Worm (Caenorhabditis elegans) whole organism, L1 larva: Measurements from ENCODE around the gene T02G5.3.
A peak's percentile ranks its signal among the peaks of the same experiment; 100 is the strongest.

Experiments used
- C04F5.9 ChIP-seq: sonication (generic microtip); optimal IDR thresholded peaks from 2 replicates; lab custom pipeline; 2016; ENCODE audit warnings: missing genetic modification characterization, missing compliant biosample characterization
- C16A3.4 ChIP-seq: fragments of 150-350 bp; optimal IDR thresholded peaks from 2 replicates; lab custom pipeline; 2014; ENCODE audit warnings: missing biosample characterization, missing genetic modification characterization
- C34B4.2 ChIP-seq: sonication (generic microtip); optimal IDR thresholded peaks from 2 replicates; lab custom pipeline; 2017; ENCODE audit warnings: mild to moderate bottlenecking, missing genetic modification characterization, missing compliant biosample characterization
- F16B12.6 ChIP-seq: fragments of 150-350 bp; optimal IDR thresholded peaks from 2 replicates; lab custom pipeline; 2014; ENCODE audit warnings: missing biosample characterization, missing genetic modification characterization
- Y116A8C.19 ChIP-seq: sonication (generic microtip); optimal IDR thresholded peaks from 2 replicates; lab custom pipeline; 2016; ENCODE audit warnings: missing compliant biosample characterization, missing genetic modification characterization, borderline replicate concordance
- aha-1 ChIP-seq: fragments of 150-350 bp; optimal IDR thresholded peaks from 2 replicates; lab custom pipeline; 2014; ENCODE audit warnings: missing biosample characterization, missing genetic modification characterization
- aly-2 ChIP-seq: fragments of 150-350 bp; optimal IDR thresholded peaks from 2 replicates; lab custom pipeline; 2014; ENCODE audit warnings: missing biosample characterization, missing genetic modification characterization
- ceh-63 ChIP-seq: fragments of 200-800 bp; sonication (Bioruptor generic); optimal IDR thresholded peaks from 2 replicates; lab custom pipeline; 2018; ENCODE audit warnings: mild to moderate bottlenecking, missing genetic modification characterization, missing compliant biosample characterization
- ceh-8 ChIP-seq: fragments of 200-800 bp; sonication (Bioruptor generic); optimal IDR thresholded peaks from 2 replicates; lab custom pipeline; 2018; ENCODE audit warnings: mild to moderate bottlenecking, missing genetic modification characterization, moderate library complexity, missing compliant biosample characterization
- ces-1 ChIP-seq: fragments of 150-350 bp; optimal IDR thresholded peaks from 2 replicates; lab custom pipeline; 2014; ENCODE audit warnings: missing biosample characterization, missing genetic modification reagents, missing genetic modification characterization
- dsc-1 ChIP-seq: sonication (generic microtip); optimal IDR thresholded peaks from 2 replicates; lab custom pipeline; 2016; ENCODE audit warnings: mild to moderate bottlenecking, missing genetic modification characterization, missing compliant biosample characterization
- efl-1 ChIP-seq, 4 experiments: fragments of 150-350 bp; optimal IDR thresholded peaks in 3 of 4; peaks in 1 of 4; 1 replicate in 1 of 4; 2 replicates in 3 of 4; lab custom pipeline; 2014; ENCODE audit warnings: missing biosample characterization in 2 of 4, missing genetic modification characterization in 2 of 4, missing genetic modification reagents in 2 of 4
- efl-3 ChIP-seq: fragments of 200-800 bp; sonication (Bioruptor generic); optimal IDR thresholded peaks from 2 replicates; lab custom pipeline; 2018; ENCODE audit warnings: mild to moderate bottlenecking, missing genetic modification characterization, missing compliant biosample characterization
- egl-13 ChIP-seq: sonication (generic microtip); optimal IDR thresholded peaks from 2 replicates; lab custom pipeline; 2016; ENCODE audit warnings: missing genotype, missing genetic modification reagents, missing genetic modification characterization, missing compliant biosample characterization
- elt-2 ChIP-seq: sonication (generic microtip); optimal IDR thresholded peaks from 2 replicates; lab custom pipeline; 2016; ENCODE audit warnings: missing genetic modification characterization, mild to moderate bottlenecking, inconsistent platforms, missing compliant biosample characterization, missing genetic modification reagents
- elt-3 ChIP-seq, 6 experiments: fragments of 150-350 bp in 1 of 6; sonication (generic microtip); optimal IDR thresholded peaks; 2 replicates each; lab custom pipeline; 2017 to 2018; ENCODE audit warnings: missing biosample characterization in 6 of 6, missing genetic modification characterization in 6 of 6, inconsistent platforms in 1 of 6
- fkh-4 ChIP-seq: sonication (generic microtip); optimal IDR thresholded peaks from 2 replicates; lab custom pipeline; 2016; ENCODE audit warnings: missing compliant biosample characterization, missing genetic modification characterization, borderline replicate concordance
- fkh-8 ChIP-seq: sonication (generic microtip); optimal IDR thresholded peaks from 2 replicates; lab custom pipeline; 2016; ENCODE audit warnings: mild to moderate bottlenecking, missing genetic modification characterization, missing compliant biosample characterization
- hlh-17 ChIP-seq: fragments of 200-800 bp; sonication (Bioruptor generic); optimal IDR thresholded peaks from 2 replicates; lab custom pipeline; 2018; ENCODE audit warnings: missing genetic modification characterization, mild to moderate bottlenecking, missing compliant biosample characterization, moderate library complexity, borderline replicate concordance
- irx-1 ChIP-seq: sonication (generic microtip); optimal IDR thresholded peaks from 2 replicates; lab custom pipeline; 2016; ENCODE audit warnings: missing genetic modification characterization, missing compliant biosample characterization
- jun-1 ChIP-seq: fragments of 150-350 bp; optimal IDR thresholded peaks from 2 replicates; lab custom pipeline; 2014; ENCODE audit warnings: missing biosample characterization, missing genetic modification reagents, missing genetic modification characterization
- lin-13 ChIP-seq: fragments of 150-350 bp; optimal IDR thresholded peaks from 2 replicates; lab custom pipeline; 2014; ENCODE audit warnings: missing biosample characterization, missing genetic modification reagents, missing genetic modification characterization
- lin-15B ChIP-seq: fragments of 150-350 bp; sonication (generic microtip); optimal IDR thresholded peaks from 3 replicates; lab custom pipeline; 2014; ENCODE audit warnings: missing biosample characterization, missing genetic modification characterization
- lin-35 ChIP-seq, 2 experiments: fragments of 150-350 bp; optimal IDR thresholded peaks; 2 replicates each; lab custom pipeline; 2014; ENCODE audit warnings: missing biosample characterization in 2 of 2, missing genetic modification characterization in 2 of 2, missing genetic modification reagents in 2 of 2
- lin-39 ChIP-seq: fragments of 150-350 bp; optimal IDR thresholded peaks from 2 replicates; lab custom pipeline; 2014; ENCODE audit warnings: missing biosample characterization, missing genetic modification reagents, missing genetic modification characterization
- lir-3 ChIP-seq: sonication (generic microtip); optimal IDR thresholded peaks from 2 replicates; lab custom pipeline; 2016; ENCODE audit warnings: mild to moderate bottlenecking, missing genetic modification characterization, moderate library complexity, missing compliant biosample characterization; ENCODE audit not compliant: poor library complexity
- mdl-1 ChIP-seq, 2 experiments: fragments of 150-350 bp; optimal IDR thresholded peaks; 2 replicates each; lab custom pipeline; 2014 to 2017; ENCODE audit warnings: missing biosample characterization in 2 of 2, missing genetic modification characterization in 2 of 2, inconsistent platforms in 1 of 2
- mep-1 ChIP-seq: fragments of 150-350 bp; optimal IDR thresholded peaks from 2 replicates; lab custom pipeline; 2014; ENCODE audit warnings: missing biosample characterization, missing genetic modification characterization
- nhr-11 ChIP-seq: fragments of 150-350 bp; optimal IDR thresholded peaks from 2 replicates; lab custom pipeline; 2014; ENCODE audit warnings: missing biosample characterization, missing genetic modification characterization
- nhr-20 ChIP-seq: sonication (generic microtip); optimal IDR thresholded peaks from 2 replicates; lab custom pipeline; 2016; ENCODE audit warnings: mild to moderate bottlenecking, missing genetic modification characterization, missing compliant biosample characterization
- nhr-47 ChIP-seq: sonication (generic microtip); optimal IDR thresholded peaks from 2 replicates; lab custom pipeline; 2016; ENCODE audit warnings: mild to moderate bottlenecking, missing genetic modification characterization, moderate library complexity, missing compliant biosample characterization
- nhr-71 ChIP-seq: sonication (generic microtip); optimal IDR thresholded peaks from 2 replicates; lab custom pipeline; 2016; ENCODE audit warnings: mild to moderate bottlenecking, missing genetic modification characterization, moderate library complexity, missing compliant biosample characterization
- nhr-76 ChIP-seq: sonication (generic microtip); optimal IDR thresholded peaks from 2 replicates; lab custom pipeline; 2017; ENCODE audit warnings: missing biosample characterization, missing genetic modification characterization
- nhr-90 ChIP-seq: sonication (generic microtip); optimal IDR thresholded peaks from 2 replicates; lab custom pipeline; 2016; ENCODE audit warnings: mild to moderate bottlenecking, missing genetic modification characterization, missing compliant biosample characterization; ENCODE audit not compliant: poor library complexity
- pax-3 ChIP-seq: fragments of 200-800 bp; sonication (Bioruptor generic); optimal IDR thresholded peaks from 2 replicates; lab custom pipeline; 2018; ENCODE audit warnings: mild to moderate bottlenecking, missing genetic modification characterization, moderate library complexity, missing compliant biosample characterization
- skn-1 ChIP-seq: fragments of 150-350 bp; optimal IDR thresholded peaks from 2 replicates; lab custom pipeline; 2014; ENCODE audit warnings: missing biosample characterization, missing genetic modification characterization
- sox-4 ChIP-seq: sonication (generic microtip); optimal IDR thresholded peaks from 2 replicates; lab custom pipeline; 2016; ENCODE audit warnings: missing genetic modification characterization, missing compliant biosample characterization
- unc-130 ChIP-seq: fragments of 150-350 bp; optimal IDR thresholded peaks from 2 replicates; lab custom pipeline; 2017; ENCODE audit warnings: missing biosample characterization, missing genetic modification characterization, inconsistent platforms
- unc-86 ChIP-seq: sonication (generic microtip); optimal IDR thresholded peaks from 2 replicates; lab custom pipeline; 2016; ENCODE audit warnings: missing genetic modification characterization, missing compliant biosample characterization
- unc-98 ChIP-seq: fragments of 200-800 bp; sonication (Bioruptor generic); IDR thresholded peaks from 2 replicates; pipeline ENCODE4 v1.3.6; 2022; ENCODE audit warnings: missing genetic modification characterization, missing compliant biosample characterization
- zag-1 ChIP-seq: fragments of 150-350 bp; optimal IDR thresholded peaks from 2 replicates; lab custom pipeline; 2014; ENCODE audit warnings: missing biosample characterization, missing genetic modification characterization
- zip-4 ChIP-seq: fragments of 200-800 bp; sonication (Bioruptor generic); optimal IDR thresholded peaks from 2 replicates; lab custom pipeline; 2018; ENCODE audit warnings: mild to moderate bottlenecking, missing genetic modification characterization, moderate library complexity, missing compliant biosample characterization

The T02G5.3 gene

ce11 chrII:7131871-7132693, 38.9 kb downstream of the T02G5.3 start, which contains the start of the genes T07F8.4 and gld-3 (continued):
- peak; percentile 75 for TF ChIP-seq mep-1 (tag; lab: Kevin White, UChicago)
- TF ChIP-seq zag-1: no peak
- TF ChIP-seq aly-2 (tag; lab: Kevin White, UChicago): no peak
- no peak for TF ChIP-seq mdl-1 (tag; optimal IDR thresholded peaks at IDR 0.05; lab: Kevin White, UChicago)
- TF ChIP-seq nhr-76: no peak
- TF ChIP-seq fkh-8 (tag; lab: Kevin White, UChicago): no peak
- TF ChIP-seq egl-13 (tag; lab: Kevin White, UChicago): no peak
- TF ChIP-seq ces-1: no peak
- TF ChIP-seq dsc-1: no peak
- TF ChIP-seq sox-4 (tag; lab: Kevin White, UChicago): no peak
- TF ChIP-seq Y116A8C.19 (tag; lab: Kevin White, UChicago): no peak
- TF ChIP-seq skn-1 (tag; lab: Kevin White, UChicago): no peak
- TF ChIP-seq unc-130 (tag; lab: Kevin White, UChicago): no peak
- no peak for TF ChIP-seq nhr-11
- TF ChIP-seq C16A3.4 (tag; lab: Kevin White, UChicago): peak; percentile 47

- TF ChIP-seq sox-4 (tag; lab: Kevin White, UChicago) (no peak), ceh-63 (GFP tag; lab: Kevin White, UChicago) (no peak), C04F5.9 (no peak), aly-2 (tag; lab: Kevin White, UChicago) (no peak), lin-35 (GFP tag; optimal IDR thresholded peaks at IDR 0.05; lab: Kevin White, UChicago) (peak in 1 of 2 experiments; percentile 30), zip-4 (no peak), C34B4.2 (tag; lab: Kevin White, UChicago) (no peak), fkh-8 (tag; lab: Kevin White, UChicago) (no peak), egl-13 (tag; lab: Kevin White, UChicago) (no peak), unc-98 (no peak), lir-3 (no peak), nhr-47 (tag; lab: Kevin White, UChicago) (no peak), nhr-20 (tag; lab: Kevin White, UChicago) (peak; percentile 24), nhr-90 (tag; lab: Kevin White, UChicago) (peak; percentile 30), pax-3 (tag; lab: Kevin White, UChicago) (no peak), unc-86 (tag; lab: Kevin White, UChicago) (no peak), elt-3 (tag; optimal IDR thresholded peaks at IDR 0.05; lab: Kevin White, UChicago) (peak in 1 of 6 experiments; percentile 1), aha-1 (no peak), elt-2 (tag; lab: Kevin White, UChicago) (peak; percentile 72)
These were observed 45.9 kb downstream of the T02G5.3 start for ce11 chrII:7139064-7139463.

- TF ChIP-seq dsc-1 (no peak), efl-3 (GFP tag; lab: Kevin White, UChicago) (no peak), nhr-20 (tag; lab: Kevin White, UChicago) (no peak), efl-1 (optimal IDR thresholded peaks at IDR 0.05; lab: Kevin White, UChicago) (no peak), efl-1 (GFP tag; optimal IDR thresholded peaks at IDR 0.05 in 1 of 2; lab: Kevin White, UChicago) (no peak), jun-1 (tag; lab: Kevin White, UChicago) (no peak)
- TF ChIP-seq, all 84 proteins: peak for 0
These were observed 51.1 kb downstream of the T02G5.3 start, which contains the start of gene npr-31 for ce11 chrII:7144307-7144706. TSS of gene npr-31 (plus strand) at chrII:7144607.

- TF ChIP-seq aha-1 (no peak), fkh-4 (no peak), lin-15B (tag; lab: Kevin White, UChicago) (no peak), mep-1 (tag; lab: Kevin White, UChicago) (no peak), nhr-71 (tag; lab: Kevin White, UChicago) (no peak), ces-1 (no peak), pax-3 (tag; lab: Kevin White, UChicago) (peak; percentile 73), efl-1 (optimal IDR thresholded peaks at IDR 0.05; lab: Kevin White, UChicago) (no peak), efl-1 (GFP tag; optimal IDR thresholded peaks at IDR 0.05 in 1 of 2; lab: Kevin White, UChicago) (peak in 1 of 2 experiments; percentile 67), F16B12.6 (tag; lab: Kevin White, UChicago) (no peak), nhr-20 (tag; lab: Kevin White, UChicago) (no peak), elt-2 (tag; lab: Kevin White, UChicago) (no peak), lin-39 (tag; lab: Kevin White, UChicago) (no peak), lin-13 (GFP tag; lab: Kevin White, UChicago) (no peak), unc-86 (tag; lab: Kevin White, UChicago) (no peak), nhr-11 (no peak), irx-1 (tag; lab: Kevin White, UChicago) (no peak), hlh-17 (GFP tag; lab: Kevin White, UChicago) (no peak), C34B4.2 (tag; lab: Kevin White, UChicago) (no peak), ceh-8 (GFP tag; lab: Kevin White, UChicago) (peak; percentile 8), sox-4 (tag; lab: Kevin White, UChicago) (peak; percentile 17)
These were observed 53.1 kb downstream of the T02G5.3 start for ce11 chrII:7146240-7146639.
